Fruit fly (Drosophila melanogaster) whole organism, embryonic: ENCODE results near the gene Ir21a.

Experiments
- BEAF-32 ChIP-seq: fragments of 200-800 bp; sonication (Bioruptor generic); optimal IDR thresholded peaks from 3 replicates; lab custom pipeline; 2017; ENCODE audit warnings: missing biosample characterization, missing genetic modification characterization, mild to moderate bottlenecking, moderate library complexity, missing genetic modification reagents
- CG10654 ChIP-seq: fragments of 200-800 bp; sonication (Bioruptor generic); optimal IDR thresholded peaks from 2 replicates; lab custom pipeline; 2016; ENCODE audit warnings: missing biosample characterization, missing genetic modification characterization
- CG11247 ChIP-seq: fragments of 200-800 bp; sonication (Bioruptor generic); IDR thresholded peaks from 2 replicates; pipeline ENCODE4 v1.3.6; 2022; ENCODE audit warnings: missing biosample characterization, missing genetic modification characterization
- CG11398 ChIP-seq: fragments of 200-800 bp; sonication (Bioruptor generic); optimal IDR thresholded peaks from 2 replicates; lab custom pipeline; 2016; ENCODE audit warnings: missing biosample characterization, missing genetic modification characterization
- CG11560 ChIP-seq: fragments of 200-800 bp; sonication (Bioruptor generic); IDR thresholded peaks from 3 replicates; pipeline ENCODE4 v1.3.6; 2022; ENCODE audit warnings: missing biosample characterization, missing genetic modification characterization
- CG1233 ChIP-seq: fragments of 200-800 bp; sonication (Bioruptor generic); optimal IDR thresholded peaks from 4 replicates; lab custom pipeline; 2018; ENCODE audit warnings: missing biosample characterization, mild to moderate bottlenecking, missing genetic modification characterization
- CG12744 ChIP-seq: fragments of 200-800 bp; sonication (Bioruptor generic); optimal IDR thresholded peaks from 2 replicates; lab custom pipeline; 2016; ENCODE audit warnings: missing biosample characterization, missing genetic modification characterization
- CG13296 ChIP-seq: fragments of 200-800 bp; sonication (Bioruptor generic); optimal IDR thresholded peaks from 3 replicates; lab custom pipeline; 2018; ENCODE audit warnings: missing biosample characterization, mild to moderate bottlenecking, missing genetic modification characterization
- CG13424 ChIP-seq: fragments of 200-800 bp; sonication (Bioruptor generic); optimal IDR thresholded peaks from 2 replicates; lab custom pipeline; 2019; ENCODE audit warnings: missing biosample characterization, mild to moderate bottlenecking, missing genetic modification characterization, moderate library complexity
- CG14667 ChIP-seq: fragments of 200-800 bp; sonication (Bioruptor generic); IDR thresholded peaks from 2 replicates; pipeline ENCODE4 v1.3.6; 2022; ENCODE audit warnings: missing biosample characterization, missing genetic modification characterization
- CG17612 ChIP-seq: fragments of 200-800 bp; sonication (Bioruptor generic); IDR thresholded peaks from 2 replicates; pipeline ENCODE4 v1.3.6; 2022; ENCODE audit warnings: missing biosample characterization, missing genetic modification characterization
- CG17912 ChIP-seq: fragments of 200-800 bp; sonication (Bioruptor generic); optimal IDR thresholded peaks from 2 replicates; lab custom pipeline; 2018; ENCODE audit warnings: missing biosample characterization, mild to moderate bottlenecking, missing genetic modification characterization
- CG18599 ChIP-seq: fragments of 200-800 bp; sonication (Bioruptor generic); optimal IDR thresholded peaks from 3 replicates; lab custom pipeline; 2017; ENCODE audit warnings: missing biosample characterization, missing genetic modification characterization, mild to moderate bottlenecking, moderate library complexity, missing genetic modification reagents
- CG2116 ChIP-seq: fragments of 200-800 bp; sonication (Bioruptor generic); optimal IDR thresholded peaks from 3 replicates; lab custom pipeline; 2018; ENCODE audit warnings: missing biosample characterization, mild to moderate bottlenecking, missing genetic modification characterization
- CG2120 ChIP-seq: fragments of 200-800 bp; sonication (Bioruptor generic); optimal IDR thresholded peaks from 3 replicates; lab custom pipeline; 2016; ENCODE audit warnings: missing biosample characterization, missing genetic modification characterization
- CG31365 ChIP-seq: fragments of 200-800 bp; sonication (Bioruptor generic); optimal IDR thresholded peaks from 2 replicates; lab custom pipeline; 2018; ENCODE audit warnings: missing biosample characterization, mild to moderate bottlenecking, missing genetic modification characterization
- CG33213 ChIP-seq: fragments of 200-800 bp; sonication (Bioruptor generic); optimal IDR thresholded peaks from 3 replicates; lab custom pipeline; 2016; ENCODE audit warnings: missing biosample characterization, missing genetic modification characterization
- CG34376 ChIP-seq: fragments of 200-800 bp; sonication (Bioruptor generic); optimal IDR thresholded peaks from 2 replicates; lab custom pipeline; 2018; ENCODE audit warnings: missing biosample characterization, mild to moderate bottlenecking, missing genetic modification characterization
- CG6765 ChIP-seq: fragments of 200-800 bp; sonication (Bioruptor generic); optimal IDR thresholded peaks from 3 replicates; lab custom pipeline; 2017; ENCODE audit warnings: missing biosample characterization, mild to moderate bottlenecking, missing genetic modification characterization
- CG7987 ChIP-seq: fragments of 200-800 bp; sonication (Bioruptor generic); optimal IDR thresholded peaks from 2 replicates; lab custom pipeline; 2018; ENCODE audit warnings: missing biosample characterization, mild to moderate bottlenecking, missing genetic modification characterization, moderate library complexity
- CG8281 ChIP-seq: fragments of 200-800 bp; sonication (Bioruptor generic); optimal IDR thresholded peaks from 2 replicates; lab custom pipeline; 2018; ENCODE audit warnings: missing biosample characterization, mild to moderate bottlenecking, missing genetic modification characterization, moderate library complexity
- Chrac-16 ChIP-seq: fragments of 200-800 bp; sonication (Bioruptor generic); optimal IDR thresholded peaks from 3 replicates; lab custom pipeline; 2016; ENCODE audit warnings: missing biosample characterization, missing genetic modification characterization
- CrebB ChIP-seq: fragments of 200-800 bp; sonication (Bioruptor generic); optimal IDR thresholded peaks from 3 replicates; lab custom pipeline; 2018; ENCODE audit warnings: missing biosample characterization, mild to moderate bottlenecking, missing genetic modification characterization
- Ets65A ChIP-seq: fragments of 200-800 bp; sonication (Bioruptor generic); peaks from one replicate; lab custom pipeline; 2016; ENCODE audit warnings: missing biosample characterization, missing genetic modification characterization
- Fer2 ChIP-seq: fragments of 200-800 bp; sonication (Bioruptor generic); optimal IDR thresholded peaks from 2 replicates; lab custom pipeline; 2018; ENCODE audit warnings: missing biosample characterization, mild to moderate bottlenecking, missing genetic modification characterization, moderate library complexity
- HLH3B ChIP-seq: fragments of 200-800 bp; sonication (Bioruptor generic); IDR thresholded peaks from 2 replicates; pipeline ENCODE4 v1.3.6; 2022; ENCODE audit warnings: missing biosample characterization, missing genetic modification characterization
- HLH4C ChIP-seq: fragments of 200-800 bp; sonication (Bioruptor generic); IDR thresholded peaks from 3 replicates; pipeline ENCODE4 v1.3.6; 2022; ENCODE audit warnings: missing biosample characterization, missing genetic modification characterization; ENCODE audit not compliant: partially characterized antibody
- Lhr ChIP-seq: fragments of 200-800 bp; sonication (Bioruptor generic); optimal IDR thresholded peaks from 3 replicates; lab custom pipeline; 2017; ENCODE audit warnings: mild to moderate bottlenecking, missing biosample characterization, missing genetic modification reagents, missing genetic modification characterization
- Med ChIP-seq: fragments of 200-800 bp; sonication (Bioruptor generic); peaks from one replicate; lab custom pipeline; 2016; ENCODE audit warnings: missing biosample characterization, missing genetic modification characterization, mild to moderate bottlenecking, inconsistent platforms, moderate library complexity
- Pdp1 ChIP-seq, 2 experiments: fragments of 200-800 bp; sonication (Bioruptor generic); optimal IDR thresholded peaks; 3 replicates each; lab custom pipeline; 2016; ENCODE audit warnings: missing biosample characterization in 2 of 2, missing genetic modification characterization in 2 of 2, mild to moderate bottlenecking in 1 of 2, moderate library complexity in 1 of 2
- Scr ChIP-seq: fragments of 200-800 bp; sonication (Bioruptor generic); IDR thresholded peaks from 2 replicates; pipeline ENCODE4 v1.3.6; 2022; ENCODE audit warnings: missing biosample characterization, missing genetic modification characterization; ENCODE audit not compliant: partially characterized antibody
- YL-1 ChIP-seq: fragments of 200-800 bp; sonication (Bioruptor generic); optimal IDR thresholded peaks from 3 replicates; lab custom pipeline; 2017; ENCODE audit warnings: missing biosample characterization, mild to moderate bottlenecking, missing genetic modification characterization
- bbx ChIP-seq: fragments of 200-800 bp; sonication (Bioruptor generic); IDR thresholded peaks from 2 replicates; pipeline ENCODE4 v1.3.6; 2022; ENCODE audit warnings: missing biosample characterization, missing genetic modification characterization; ENCODE audit not compliant: partially characterized antibody
- chif ChIP-seq, 2 experiments: fragments of 200-800 bp; sonication (Bioruptor generic); optimal IDR thresholded peaks; 3 replicates each; lab custom pipeline; 2016; ENCODE audit warnings: missing biosample characterization in 2 of 2, missing genetic modification characterization in 2 of 2
- chinmo ChIP-seq: fragments of 200-800 bp; sonication (Bioruptor generic); IDR thresholded peaks from 4 replicates; pipeline ENCODE4 v1.3.6; 2022; ENCODE audit warnings: missing biosample characterization, missing genetic modification characterization; ENCODE audit not compliant: partially characterized antibody
- corto ChIP-seq: fragments of 200-800 bp; sonication (Bioruptor generic); optimal IDR thresholded peaks from 2 replicates; lab custom pipeline; 2016; ENCODE audit warnings: missing biosample characterization, mild to moderate bottlenecking, missing genetic modification characterization, moderate library complexity
- crp ChIP-seq, 2 experiments: fragments of 200-800 bp; sonication (Bioruptor generic); optimal IDR thresholded peaks; 2 replicates in 1 of 2; 3 replicates in 1 of 2; lab custom pipeline; 2017; ENCODE audit warnings: missing biosample characterization in 2 of 2, missing genetic modification characterization in 2 of 2, mild to moderate bottlenecking in 1 of 2, moderate library complexity in 1 of 2
- dati ChIP-seq: fragments of 200-800 bp; sonication (Bioruptor generic); IDR thresholded peaks from 2 replicates; pipeline ENCODE4 v1.3.6; 2022; ENCODE audit warnings: missing biosample characterization, missing genetic modification characterization
- fu2 ChIP-seq: fragments of 200-800 bp; sonication (Bioruptor generic); optimal IDR thresholded peaks from 2 replicates; lab custom pipeline; 2016; ENCODE audit warnings: missing biosample characterization, missing genetic modification characterization
- gce ChIP-seq: fragments of 200-800 bp; sonication (Bioruptor generic); IDR thresholded peaks from 3 replicates; pipeline ENCODE4 v1.3.6; 2022; ENCODE audit warnings: missing biosample characterization, missing genetic modification characterization
- nau ChIP-seq: fragments of 200-800 bp; sonication (Bioruptor generic); optimal IDR thresholded peaks from 3 replicates; lab custom pipeline; 2017; ENCODE audit warnings: missing biosample characterization, mild to moderate bottlenecking, missing genetic modification characterization, missing genetic modification reagents
- nom ChIP-seq: fragments of 200-800 bp; sonication (Bioruptor generic); optimal IDR thresholded peaks from 2 replicates; lab custom pipeline; 2017; ENCODE audit warnings: missing biosample characterization, missing genetic modification characterization, mild to moderate bottlenecking, moderate library complexity, missing genetic modification reagents
- peb ChIP-seq: fragments of 200-800 bp; sonication (Bioruptor generic); IDR thresholded peaks from 2 replicates; pipeline ENCODE4 v1.3.6; 2022; ENCODE audit warnings: missing biosample characterization, missing genetic modification characterization
- pzg ChIP-seq: fragments of 200-800 bp; sonication (Bioruptor generic); optimal IDR thresholded peaks from 3 replicates; lab custom pipeline; 2018; ENCODE audit warnings: missing biosample characterization, mild to moderate bottlenecking, missing genetic modification characterization, moderate library complexity
- slp2 ChIP-seq: fragments of 200-800 bp; sonication (Bioruptor generic); optimal IDR thresholded peaks from 2 replicates; lab custom pipeline; 2016; ENCODE audit warnings: missing biosample characterization, missing genetic modification characterization
- vnd ChIP-seq: fragments of 200-800 bp; sonication (Bioruptor generic); IDR thresholded peaks from 3 replicates; pipeline ENCODE4 v1.3.6; 2022; ENCODE audit warnings: missing biosample characterization, missing genetic modification characterization; ENCODE audit not compliant: partially characterized antibody
- z ChIP-seq: fragments of 200-800 bp; sonication (Bioruptor generic); IDR thresholded peaks from 3 replicates; pipeline ENCODE4 v1.3.6; 2022; ENCODE audit warnings: missing biosample characterization, missing genetic modification characterization
- zfh1 ChIP-seq: fragments of 200-800 bp; sonication (Bioruptor generic); IDR thresholded peaks from 3 replicates; pipeline ENCODE4 v1.3.6; 2022; ENCODE audit warnings: missing biosample characterization, missing genetic modification characterization

Gene Ir21a

dm6 chr2L:72752-73435 is 47.9 kb upstream of the Ir21a start (continued):
- TF ChIP-seq Fer2 (tag; lab: Kevin White, UChicago) (no peak), nau (GFP tag; lab: Kevin White, UChicago) (no peak), CG34376 (peak; percentile 4), CG10654 (GFP tag; lab: Kevin White, UChicago) (peak; percentile 25), CG17612 (GFP tag; lab: Robert Waterston, UW) (no peak), CG1233 (GFP tag; lab: Kevin White, UChicago) (peak; percentile 39), CG7987 (peak; percentile 81), corto (no peak), BEAF-32 (GFP tag; lab: Kevin White, UChicago) (peak; percentile 71), CG13296 (GFP tag; lab: Kevin White, UChicago) (no peak), peb (GFP tag; lab: Robert Waterston, UW) (0 out of 2 replicates have a peak, but pooled peaks have one; percentile 6), CG11560 (tag; lab: Robert Waterston, UW) (0 out of 3 replicates have a peak, but pooled peaks have one; percentile 22), slp2 (GFP tag; lab: Kevin White, UChicago) (peak; percentile 28), Ets65A (GFP tag; lab: Kevin White, UChicago) (no peak), chinmo (peak; percentile 90; the same call in 3 of the 4 replicates), chif (GFP tag; optimal IDR thresholded peaks at IDR 0.05; lab: Kevin White, UChicago) (peak in 1 of 2 experiments; percentile 41), crp (GFP tag; optimal IDR thresholded peaks at IDR 0.05; lab: Kevin White, UChicago) (peak in 1 of 2 experiments; percentile 68), CG11247 (GFP tag; lab: Robert Waterston, UW) (peak; percentile 76), Pdp1 (GFP tag; optimal IDR thresholded peaks at IDR 0.05; lab: Kevin White, UChicago) (peak; percentile 30 to 52), CG33213 (GFP tag; lab: Kevin White, UChicago) (peak; percentile 72), CG18599 (GFP tag; lab: Kevin White, UChicago) (peak; percentile 56), CG17912 (GFP tag; lab: Kevin White, UChicago) (peak; percentile 78), bbx (peak; percentile 63), zfh1 (peak; percentile 13; the same call in 1 of the 3 replicates), HLH4C (GFP tag; lab: Robert Waterston, UW) (peak; percentile 39; the same call in 1 of the 3 replicates), z (GFP tag; lab: Robert Waterston, UW) (no peak), YL-1 (GFP tag; lab: Kevin White, UChicago) (no peak), CG6765 (GFP tag; lab: Kevin White, UChicago) (no peak), pzg (GFP tag; lab: Kevin White, UChicago) (peak; percentile 66), HLH3B (peak; percentile 53; the same call in 1 of the 2 replicates), gce (GFP tag; lab: Robert Waterston, UW) (no peak), CG2116 (GFP tag; lab: Kevin White, UChicago) (peak; percentile 57), CrebB (tag; lab: Kevin White, UChicago) (peak; percentile 21), CG11398 (GFP tag; lab: Kevin White, UChicago) (no peak), fu2 (GFP tag; lab: Kevin White, UChicago) (peak; percentile 0), CG31365 (tag; lab: Kevin White, UChicago) (peak; percentile 90), Med (peak; percentile 94), CG8281 (no peak), Chrac-16 (GFP tag; lab: Kevin White, UChicago) (peak; percentile 35), Scr (GFP tag; lab: Robert Waterston, UW) (peak; percentile 54; the same call in 1 of the 2 replicates), CG13424 (tag; lab: Kevin White, UChicago) (peak; percentile 19), CG12744 (GFP tag; lab: Kevin White, UChicago) (peak; percentile 27), vnd (peak; percentile 46; the same call in 2 of the 3 replicates), CG2120 (peak; percentile 44), nom (GFP tag; lab: Kevin White, UChicago) (no peak), Lhr (GFP tag; lab: Kevin White, UChicago) (peak; percentile 70), dati (GFP tag; lab: Robert Waterston, UW) (no peak), CG14667 (GFP tag; lab: Robert Waterston, UW) (no peak)
